Fruit fly (Drosophila melanogaster): Measurements from ENCODE around the gene Fur1.

DNA sequence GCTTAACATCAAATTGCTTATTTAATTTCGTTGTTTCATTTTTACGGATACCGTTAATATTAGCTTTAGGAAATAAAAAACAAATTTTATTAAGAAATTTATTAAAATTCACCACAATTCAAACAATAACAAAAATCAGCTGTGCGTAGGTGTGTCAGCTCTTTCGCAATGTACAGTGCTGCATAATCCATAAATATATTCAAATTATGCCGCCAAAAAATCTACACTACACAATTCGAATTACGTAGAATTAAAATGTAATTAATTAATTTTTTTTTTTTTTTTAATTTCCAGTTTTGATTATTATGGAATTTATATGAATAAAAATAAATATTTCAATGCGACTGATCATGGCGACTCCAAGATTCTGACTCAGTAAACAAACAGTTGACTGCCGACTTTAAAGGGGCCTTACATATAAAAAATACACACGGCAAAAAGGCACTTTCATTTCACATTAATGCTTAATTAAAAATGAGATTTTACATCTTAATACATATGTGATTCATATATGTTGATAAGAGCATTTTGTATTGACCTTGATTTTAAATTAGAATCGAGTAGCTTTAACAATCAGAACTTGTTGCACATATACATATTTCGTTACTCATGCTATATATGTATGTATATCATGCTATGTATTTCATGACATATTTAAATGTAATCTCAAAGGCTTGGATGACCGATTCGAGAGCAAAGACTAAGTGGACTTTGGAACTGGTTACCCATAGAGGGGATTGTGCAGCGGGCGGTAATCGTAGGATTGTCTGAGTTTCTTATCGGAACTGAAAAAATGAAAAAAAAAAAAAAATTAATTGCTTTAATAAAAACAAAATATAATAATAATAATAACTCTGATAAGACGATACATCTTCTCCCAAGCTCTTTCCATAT is 20.7 kb upstream of the Fur1 start:
- TF ChIP-seq bab1 (GFP tag; optimal IDR thresholded peaks at IDR 0.05), result peak; percentile 15
- no peak for TF ChIP-seq cic (GFP tag; optimal IDR thresholded peaks at IDR 0.05)
- TF ChIP-seq CG11617 (GFP tag; optimal IDR thresholded peaks at IDR 0.05), result no peak
- no peak for TF ChIP-seq Clk (GFP tag; optimal IDR thresholded peaks at IDR 0.05)
- TF ChIP-seq CG7101 (tag; optimal IDR thresholded peaks at IDR 0.05), result peak; percentile 26
- no peak for TF ChIP-seq Mnt (GFP tag; optimal IDR thresholded peaks at IDR 0.05)
- TF ChIP-seq CG7045 (GFP tag; optimal IDR thresholded peaks at IDR 0.05), result no peak
- peak; percentile 58 for TF ChIP-seq CG14711 (tag; optimal IDR thresholded peaks at IDR 0.05)
- TF ChIP-seq kay (GFP tag; ENCODE audit: borderline replicate concordance), result peak; percentile 98
- TF ChIP-seq tj (GFP tag; optimal IDR thresholded peaks at IDR 0.05), result peak; percentile 81
- TF ChIP-seq pad (GFP tag; optimal IDR thresholded peaks at IDR 0.05), result peak; percentile 5
